Worm (Caenorhabditis elegans) whole organism, L1 larva: ENCODE results near the gene B0416.7.

Source experiments
- C16A3.4 ChIP-seq: fragments of 150-350 bp; optimal IDR thresholded peaks from 2 replicates; lab custom pipeline; 2014; ENCODE audit warnings: missing biosample characterization, missing genetic modification characterization
- C34B4.2 ChIP-seq: sonication (generic microtip); optimal IDR thresholded peaks from 2 replicates; lab custom pipeline; 2017; ENCODE audit warnings: mild to moderate bottlenecking, missing genetic modification characterization, missing compliant biosample characterization
- F16B12.6 ChIP-seq: fragments of 150-350 bp; optimal IDR thresholded peaks from 2 replicates; lab custom pipeline; 2014; ENCODE audit warnings: missing biosample characterization, missing genetic modification characterization
- aha-1 ChIP-seq: fragments of 150-350 bp; optimal IDR thresholded peaks from 2 replicates; lab custom pipeline; 2014; ENCODE audit warnings: missing biosample characterization, missing genetic modification characterization
- alr-1 ChIP-seq: fragments of 200-800 bp; sonication (Bioruptor generic); optimal IDR thresholded peaks from 2 replicates; lab custom pipeline; 2018; ENCODE audit warnings: borderline replicate concordance, mild to moderate bottlenecking, missing genetic modification characterization, missing compliant biosample characterization
- aly-2 ChIP-seq: fragments of 150-350 bp; optimal IDR thresholded peaks from 2 replicates; lab custom pipeline; 2014; ENCODE audit warnings: missing biosample characterization, missing genetic modification characterization
- blmp-1 ChIP-seq: fragments of 150-350 bp; optimal IDR thresholded peaks from 2 replicates; lab custom pipeline; 2014; ENCODE audit warnings: missing biosample characterization, missing genetic modification characterization
- ceh-8 ChIP-seq: fragments of 200-800 bp; sonication (Bioruptor generic); optimal IDR thresholded peaks from 2 replicates; lab custom pipeline; 2018; ENCODE audit warnings: mild to moderate bottlenecking, missing genetic modification characterization, moderate library complexity, missing compliant biosample characterization
- ceh-82 ChIP-seq, 3 experiments: fragments of 150-350 bp in 1 of 3; sonication (generic microtip) in 2 of 3; optimal IDR thresholded peaks; 2 replicates each; lab custom pipeline; 2014 to 2017; ENCODE audit warnings: missing biosample characterization in 3 of 3, missing genetic modification characterization in 3 of 3
- ceh-90 ChIP-seq: sonication (generic microtip); optimal IDR thresholded peaks from 2 replicates; lab custom pipeline; 2016; ENCODE audit warnings: missing genetic modification characterization, missing compliant biosample characterization
- ces-1 ChIP-seq: fragments of 150-350 bp; optimal IDR thresholded peaks from 2 replicates; lab custom pipeline; 2014; ENCODE audit warnings: missing biosample characterization, missing genetic modification reagents, missing genetic modification characterization
- dpl-1 ChIP-seq, 3 experiments: fragments of 150-350 bp in 2 of 3; sonication (generic microtip) in 1 of 3; optimal IDR thresholded peaks; 2 replicates each; lab custom pipeline; 2014 to 2017; ENCODE audit warnings: missing biosample characterization in 3 of 3, missing genetic modification characterization in 3 of 3, missing genetic modification reagents in 3 of 3
- dsc-1 ChIP-seq: sonication (generic microtip); optimal IDR thresholded peaks from 2 replicates; lab custom pipeline; 2016; ENCODE audit warnings: mild to moderate bottlenecking, missing genetic modification characterization, missing compliant biosample characterization
- efl-1 ChIP-seq, 4 experiments: fragments of 150-350 bp; optimal IDR thresholded peaks in 3 of 4; peaks in 1 of 4; 1 replicate in 1 of 4; 2 replicates in 3 of 4; lab custom pipeline; 2014; ENCODE audit warnings: missing biosample characterization in 2 of 4, missing genetic modification characterization in 2 of 4, missing genetic modification reagents in 2 of 4
- efl-3 ChIP-seq: fragments of 200-800 bp; sonication (Bioruptor generic); optimal IDR thresholded peaks from 2 replicates; lab custom pipeline; 2018; ENCODE audit warnings: mild to moderate bottlenecking, missing genetic modification characterization, missing compliant biosample characterization
- egl-27 ChIP-seq, 2 experiments: fragments of 150-350 bp in 1 of 2; sonication (generic microtip); optimal IDR thresholded peaks; 3 replicates each; lab custom pipeline; 2017 to 2018; ENCODE audit warnings: missing biosample characterization in 2 of 2, missing genetic modification characterization in 2 of 2, missing genetic modification reagents in 2 of 2
- elt-2 ChIP-seq: sonication (generic microtip); optimal IDR thresholded peaks from 2 replicates; lab custom pipeline; 2016; ENCODE audit warnings: missing genetic modification characterization, mild to moderate bottlenecking, inconsistent platforms, missing compliant biosample characterization, missing genetic modification reagents
- ets-5 ChIP-seq: fragments of 200-800 bp; sonication (Bioruptor generic); IDR thresholded peaks from 2 replicates; pipeline ENCODE4 v1.3.6; 2022; ENCODE audit warnings: missing genetic modification characterization, missing compliant biosample characterization
- hlh-4 ChIP-seq: sonication (generic microtip); optimal IDR thresholded peaks from 2 replicates; lab custom pipeline; 2016; ENCODE audit warnings: mild to moderate bottlenecking, missing genetic modification characterization, missing compliant biosample characterization
- irx-1 ChIP-seq: sonication (generic microtip); optimal IDR thresholded peaks from 2 replicates; lab custom pipeline; 2016; ENCODE audit warnings: missing genetic modification characterization, missing compliant biosample characterization
- jun-1 ChIP-seq: fragments of 150-350 bp; optimal IDR thresholded peaks from 2 replicates; lab custom pipeline; 2014; ENCODE audit warnings: missing biosample characterization, missing genetic modification reagents, missing genetic modification characterization
- lin-14 ChIP-seq: fragments of 200-800 bp; sonication (Bioruptor generic); optimal IDR thresholded peaks from 2 replicates; lab custom pipeline; 2018; ENCODE audit warnings: mild to moderate bottlenecking, missing genetic modification characterization, moderate library complexity, missing compliant biosample characterization
- lin-35 ChIP-seq, 2 experiments: fragments of 150-350 bp; optimal IDR thresholded peaks; 2 replicates each; lab custom pipeline; 2014; ENCODE audit warnings: missing biosample characterization in 2 of 2, missing genetic modification characterization in 2 of 2, missing genetic modification reagents in 2 of 2
- mef-2 ChIP-seq: fragments of 150-350 bp; optimal IDR thresholded peaks from 2 replicates; lab custom pipeline; 2014; ENCODE audit warnings: missing biosample characterization, missing genetic modification characterization
- nhr-11 ChIP-seq: fragments of 150-350 bp; optimal IDR thresholded peaks from 2 replicates; lab custom pipeline; 2014; ENCODE audit warnings: missing biosample characterization, missing genetic modification characterization
- nhr-19 ChIP-seq: fragments of 200-800 bp; sonication (Bioruptor generic); conservative IDR thresholded peaks from 2 replicates; pipeline ENCODE4 v1.3.6; 2022; ENCODE audit warnings: missing genetic modification characterization, missing compliant biosample characterization
- nhr-47 ChIP-seq: sonication (generic microtip); optimal IDR thresholded peaks from 2 replicates; lab custom pipeline; 2016; ENCODE audit warnings: mild to moderate bottlenecking, missing genetic modification characterization, moderate library complexity, missing compliant biosample characterization
- nhr-76 ChIP-seq: sonication (generic microtip); optimal IDR thresholded peaks from 2 replicates; lab custom pipeline; 2017; ENCODE audit warnings: missing biosample characterization, missing genetic modification characterization
- nhr-77 ChIP-seq: fragments of 150-350 bp; optimal IDR thresholded peaks from 2 replicates; lab custom pipeline; 2014; ENCODE audit warnings: missing biosample characterization, missing genetic modification characterization
- nhr-85 ChIP-seq: sonication (generic microtip); peaks from one replicate; lab custom pipeline; 2016; ENCODE audit warnings: missing genetic modification characterization, inconsistent platforms, missing compliant biosample characterization
- pax-3 ChIP-seq: fragments of 200-800 bp; sonication (Bioruptor generic); optimal IDR thresholded peaks from 2 replicates; lab custom pipeline; 2018; ENCODE audit warnings: mild to moderate bottlenecking, missing genetic modification characterization, moderate library complexity, missing compliant biosample characterization
- rnt-1 ChIP-seq: sonication (generic microtip); optimal IDR thresholded peaks from 2 replicates; lab custom pipeline; 2016; ENCODE audit warnings: mild to moderate bottlenecking, missing genetic modification characterization, moderate library complexity, missing compliant biosample characterization
- sox-4 ChIP-seq: sonication (generic microtip); optimal IDR thresholded peaks from 2 replicates; lab custom pipeline; 2016; ENCODE audit warnings: missing genetic modification characterization, missing compliant biosample characterization
- sptf-1 ChIP-seq: fragments of 150-350 bp; optimal IDR thresholded peaks from 2 replicates; lab custom pipeline; 2014; ENCODE audit warnings: missing biosample characterization, missing genetic modification characterization
- swsn-7 ChIP-seq: sonication (generic microtip); optimal IDR thresholded peaks from 2 replicates; lab custom pipeline; 2016; ENCODE audit warnings: missing genetic modification characterization, missing compliant biosample characterization
- tbx-2 ChIP-seq: sonication (generic microtip); optimal IDR thresholded peaks from 2 replicates; lab custom pipeline; 2016; ENCODE audit warnings: missing genetic modification characterization, missing compliant biosample characterization
- unc-130 ChIP-seq: fragments of 150-350 bp; optimal IDR thresholded peaks from 2 replicates; lab custom pipeline; 2017; ENCODE audit warnings: missing biosample characterization, missing genetic modification characterization, inconsistent platforms
- unc-30 ChIP-seq: sonication (generic microtip); optimal IDR thresholded peaks from 2 replicates; lab custom pipeline; 2017; ENCODE audit warnings: missing biosample characterization, missing genetic modification characterization
- unc-62 ChIP-seq: fragments of 150-350 bp; optimal IDR thresholded peaks from 2 replicates; lab custom pipeline; 2014; ENCODE audit warnings: missing biosample characterization, missing genetic modification reagents, missing genetic modification characterization
- xbp-1 ChIP-seq: sonication (generic microtip); optimal IDR thresholded peaks from 2 replicates; lab custom pipeline; 2016; ENCODE audit warnings: missing genetic modification characterization, missing compliant biosample characterization
- ztf-11 ChIP-seq, 2 experiments: sonication (generic microtip); optimal IDR thresholded peaks; 2 replicates each; lab custom pipeline; 2016 to 2017; ENCODE audit warnings: missing genetic modification characterization in 2 of 2, missing biosample characterization in 1 of 2, missing compliant biosample characterization in 1 of 2
- ztf-4 ChIP-seq: fragments of 150-350 bp; optimal IDR thresholded peaks from 2 replicates; lab custom pipeline; 2014; ENCODE audit warnings: missing biosample characterization, missing genetic modification characterization

B0416.7 gene

ce11 chrX:9295471-9295870, 2.3 kb downstream of the B0416.7 start:
- TF ChIP-seq lin-35 (GFP tag; optimal IDR thresholded peaks at IDR 0.05; lab: Kevin White, UChicago) (peak in 1 of 2 experiments; percentile 16), F16B12.6 (tag; lab: Kevin White, UChicago) (no peak), nhr-11 (tag; lab: Kevin White, UChicago) (no peak), elt-2 (tag; lab: Kevin White, UChicago) (peak; percentile 56), nhr-19 (GFP tag; lab: Robert Waterston, UW) (no peak), efl-1 (optimal IDR thresholded peaks at IDR 0.05; lab: Kevin White, UChicago) (no peak), efl-1 (GFP tag; optimal IDR thresholded peaks at IDR 0.05 in 1 of 2; lab: Kevin White, UChicago) (no peak), C34B4.2 (tag; lab: Kevin White, UChicago) (no peak), nhr-47 (no peak)

ce11 chrX:9291345-9291744, 6.4 kb downstream of the B0416.7 start, which contains the start of gene B0416.3:
Gene B0416.3, plus strand, starts transcription at chrX:9291645.
- TF ChIP-seq aha-1 (no peak), unc-62 (GFP tag; lab: Kevin White, UChicago) (no peak), egl-27 (tag; optimal IDR thresholded peaks at IDR 0.05; lab: Kevin White, UChicago) (no peak), hlh-4 (tag; lab: Kevin White, UChicago) (no peak), jun-1 (tag; lab: Kevin White, UChicago) (no peak), mef-2 (tag; lab: Kevin White, UChicago) (no peak), ztf-11 (tag; optimal IDR thresholded peaks at IDR 0.05; lab: Kevin White, UChicago) (no peak), sptf-1 (tag; lab: Kevin White, UChicago) (no peak)

ce11 chrX:9283026-9283425, 14.7 kb downstream of the B0416.7 start, which contains the start of gene B0416.11:
Gene B0416.11, minus strand, starts transcription at chrX:9283126.
- no peak for TF ChIP-seq F16B12.6 (tag; lab: Kevin White, UChicago)
- no peak for TF ChIP-seq rnt-1 (tag; lab: Kevin White, UChicago)
- TF ChIP-seq pax-3, result no peak
- no peak for TF ChIP-seq aly-2 (tag; lab: Kevin White, UChicago)
- no peak for TF ChIP-seq aha-1
- TF ChIP-seq ets-5 (GFP tag; lab: Robert Waterston, UW), result no peak
- no peak for TF ChIP-seq ceh-8
- TF ChIP-seq nhr-76 (tag; lab: Kevin White, UChicago), result no peak
- no peak for TF ChIP-seq efl-3 (GFP tag; lab: Kevin White, UChicago)
- TF ChIP-seq xbp-1, result no peak
- TF ChIP-seq tbx-2 (tag; lab: Kevin White, UChicago), result no peak
- TF ChIP-seq alr-1 (tag; lab: Kevin White, UChicago), result no peak
- TF ChIP-seq unc-30 (tag; lab: Kevin White, UChicago), result no peak
- TF ChIP-seq sox-4 (tag; lab: Kevin White, UChicago), result no peak

ce11 chrX:9278653-9279052, 19.1 kb downstream of the B0416.7 start, which contains the start of gene B0416.4:
Gene B0416.4, plus strand, starts transcription at chrX:9278953.
- TF ChIP-seq unc-30 (tag; lab: Kevin White, UChicago) (no peak), pax-3 (no peak), ceh-82 (tag; optimal IDR thresholded peaks at IDR 0.05; lab: Kevin White, UChicago) (no peak), irx-1 (tag; lab: Kevin White, UChicago) (no peak), egl-27 (tag; optimal IDR thresholded peaks at IDR 0.05; lab: Kevin White, UChicago) (no peak), C16A3.4 (no peak), swsn-7 (no peak), nhr-47 (no peak)

- no peak for TF ChIP-seq ceh-90 (tag; lab: Kevin White, UChicago)
- no peak for TF ChIP-seq lin-14 (GFP tag; lab: Kevin White, UChicago)
- no peak for TF ChIP-seq nhr-77 (tag; lab: Kevin White, UChicago)
- TF ChIP-seq aha-1, result no peak
- no peak for TF ChIP-seq dpl-1 (GFP tag; optimal IDR thresholded peaks at IDR 0.05; lab: Kevin White, UChicago)
- no peak for TF ChIP-seq ces-1 (GFP tag; lab: Kevin White, UChicago)
- TF ChIP-seq sptf-1 (tag; lab: Kevin White, UChicago), result no peak
- no peak for TF ChIP-seq efl-3 (GFP tag; lab: Kevin White, UChicago)
- no peak for TF ChIP-seq pax-3
- TF ChIP-seq alr-1 (tag; lab: Kevin White, UChicago), result no peak
- TF ChIP-seq nhr-11 (tag; lab: Kevin White, UChicago), result no peak
- TF ChIP-seq unc-130 (tag; lab: Kevin White, UChicago), result no peak
- no peak for TF ChIP-seq ztf-4 (tag; lab: Kevin White, UChicago)
- no peak for TF ChIP-seq aly-2 (tag; lab: Kevin White, UChicago)
- no peak for TF ChIP-seq dsc-1 (tag; lab: Kevin White, UChicago)
- no peak for TF ChIP-seq F16B12.6 (tag; lab: Kevin White, UChicago)
- TF ChIP-seq blmp-1 (tag; lab: Kevin White, UChicago), result no peak
- TF ChIP-seq ets-5 (GFP tag; lab: Robert Waterston, UW), result no peak
- TF ChIP-seq nhr-85 (tag; lab: Kevin White, UChicago), result no peak
Observed at ce11 chrX:9274574-9274973, 23.2 kb downstream of the B0416.7 start, which contains the start of gene B0416.10. Gene B0416.10, minus strand, starts transcription at chrX:9274674.
